Fruit fly (Drosophila melanogaster): ENCODE measurements around the gene Kap-alpha1.

Kap-alpha1 gene

dm6 chr3L:19846960-19847359, 39.9 kb downstream of the Kap-alpha1 start (continued):
- TF ChIP-seq nom (GFP tag; optimal IDR thresholded peaks at IDR 0.05) (no peak), CG3163 (GFP tag; optimal IDR thresholded peaks at IDR 0.05) (no peak), Doc2 (GFP tag; IDR thresholded peaks at IDR 0.05) (no peak), CG5180 (GFP tag; optimal IDR thresholded peaks at IDR 0.05) (peak; percentile 24), CG18764 (GFP tag; optimal IDR thresholded peaks at IDR 0.05) (no peak), C15 (GFP tag; IDR thresholded peaks at IDR 0.05) (no peak), CG6813 (GFP tag; optimal IDR thresholded peaks at IDR 0.05) (peak; percentile 49), cwo (GFP tag; optimal IDR thresholded peaks at IDR 0.05) (no peak), ci (GFP tag; IDR thresholded peaks at IDR 0.05) (no peak), CG12769 (tag; optimal IDR thresholded peaks at IDR 0.05) (no peak), Fer1 (GFP tag; optimal IDR thresholded peaks at IDR 0.05) (peak; percentile 63), ase (GFP tag; IDR thresholded peaks at IDR 0.05) (no peak), CG33213 (GFP tag; optimal IDR thresholded peaks at IDR 0.05) (no peak), CG12659 (GFP tag; optimal IDR thresholded peaks at IDR 0.05) (no peak), CG31365 (tag; optimal IDR thresholded peaks at IDR 0.05) (peak; percentile 30), pzg (GFP tag; optimal IDR thresholded peaks at IDR 0.05) (no peak), bcd (GFP tag; optimal IDR thresholded peaks at IDR 0.05) (no peak), ab (GFP tag; optimal IDR thresholded peaks at IDR 0.05) (no peak), pho (GFP tag; optimal IDR thresholded peaks at IDR 0.05) (no peak), CG6175 (GFP tag; IDR thresholded peaks at IDR 0.05) (no peak), gt (GFP tag; IDR thresholded peaks at IDR 0.05) (no peak), MBD-R2 (GFP tag; IDR thresholded peaks at IDR 0.05) (no peak), Dref (GFP tag; IDR thresholded peaks at IDR 0.05) (no peak), ssp (GFP tag; IDR thresholded peaks at IDR 0.05) (no peak), croc (GFP tag; conservative IDR thresholded peaks at IDR 0.05) (no peak), CG12219 (GFP tag; optimal IDR thresholded peaks at IDR 0.05) (peak; percentile 8), CG34422 (GFP tag; IDR thresholded peaks at IDR 0.05) (no peak), CG14710 (tag; optimal IDR thresholded peaks at IDR 0.05) (no peak), CG3726 (GFP tag; IDR thresholded peaks at IDR 0.05) (no peak), Dfd (GFP tag; optimal IDR thresholded peaks at IDR 0.05) (no peak), CG2129 (GFP tag; IDR thresholded peaks at IDR 0.05; ENCODE audit: partially characterized antibody) (no peak), HmgD (GFP tag; optimal IDR thresholded peaks at IDR 0.05) (no peak), Drgx (GFP tag; IDR thresholded peaks at IDR 0.05) (no peak), pros (GFP tag; optimal IDR thresholded peaks at IDR 0.05) (no peak), pnt (GFP tag; optimal IDR thresholded peaks at IDR 0.05) (no peak), CG3995 (GFP tag; optimal IDR thresholded peaks at IDR 0.05) (no peak), fd102C (GFP tag; optimal IDR thresholded peaks at IDR 0.05) (no peak), CG7839 (tag; optimal IDR thresholded peaks at IDR 0.05) (no peak), CG34224 (GFP tag; IDR thresholded peaks at IDR 0.05; ENCODE audit: partially characterized antibody) (no peak), CG34376 (GFP tag; optimal IDR thresholded peaks at IDR 0.05) (no peak), emc (GFP tag; optimal IDR thresholded peaks at IDR 0.05) (no peak), CG7745 (tag; optimal IDR thresholded peaks at IDR 0.05) (no peak), CG15269 (tag; optimal IDR thresholded peaks at IDR 0.05) (peak; percentile 27), CG1647 (GFP tag; optimal IDR thresholded peaks at IDR 0.05) (no peak), YL-1 (GFP tag; optimal IDR thresholded peaks at IDR 0.05) (no peak), CG17829 (tag; optimal IDR thresholded peaks at IDR 0.05) (no peak), jing (GFP tag; optimal IDR thresholded peaks at IDR 0.05) (no peak), Ada2b (GFP tag; IDR thresholded peaks at IDR 0.05) (no peak), CoRest (tag; optimal IDR thresholded peaks at IDR 0.05) (no peak), CG10462 (GFP tag; optimal IDR thresholded peaks at IDR 0.05) (no peak), pfk (GFP tag; optimal IDR thresholded peaks at IDR 0.05) (no peak), Doc3 (GFP tag; IDR thresholded peaks at IDR 0.05; ENCODE audit: partially characterized antibody) (no peak)

Measured in whole organism, embryonic.